Comparison of ENCODE assay signal across 2 worm cellular contexts in the genomic region with DNA sequence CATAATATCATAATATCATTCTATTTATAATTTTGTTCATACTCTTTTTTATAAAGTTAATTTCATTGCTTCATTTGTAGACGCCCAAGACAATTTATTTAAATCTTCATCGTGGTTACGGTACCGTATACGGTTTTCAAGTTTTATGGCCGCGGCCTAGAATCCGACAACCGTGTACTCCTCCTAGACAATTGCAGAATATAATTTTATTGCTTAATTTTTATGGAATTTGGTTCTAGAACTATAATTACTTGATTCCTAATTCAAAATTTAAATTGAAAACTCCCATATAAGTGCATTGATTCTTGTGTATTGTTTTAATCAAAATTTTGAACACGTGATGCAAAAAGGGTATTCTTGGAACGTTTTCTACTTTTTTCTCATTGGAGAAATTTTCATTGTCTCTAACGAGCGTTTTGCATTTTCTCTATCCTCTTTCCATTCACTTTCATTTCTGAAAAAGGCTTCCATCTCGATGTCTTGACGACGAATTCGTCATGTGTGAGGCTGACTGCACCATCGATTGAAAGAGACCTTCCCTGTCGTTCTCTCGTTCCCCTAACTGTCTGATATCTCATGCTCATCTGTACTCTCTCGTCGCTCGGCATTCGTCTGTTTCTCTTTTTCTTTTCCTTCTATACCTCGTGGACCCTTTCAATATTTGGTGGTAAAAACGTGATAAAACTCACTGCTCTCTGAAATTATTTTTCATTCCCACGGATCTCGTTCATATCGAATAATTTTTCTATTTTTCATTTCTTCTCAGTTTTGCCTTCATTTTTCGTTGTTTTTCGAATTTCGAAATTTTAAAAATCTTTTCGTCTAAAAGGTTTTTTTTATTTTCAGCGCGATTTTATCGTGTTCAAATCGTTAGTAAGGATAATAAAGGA.
A peak's percentile ranks its signal among the peaks of the same experiment; 100 is the strongest.
TF ChIP-seq lines count a peak whose summit lies in the region.

A gene (plus strand): TSS at position 840 of the 890 bp plus-strand sequence.

TF ChIP-seq in whole organism, L1 larva, 84 proteins besides CTCF, POLR2A, EP300 and RAD21 (continued from another document):
- TF ChIP-seq Y116A8C.19 (tag; optimal IDR thresholded peaks at IDR 0.05; lab: Kevin White, UChicago; ENCODE audit: borderline replicate concordance) = no peak
- TF ChIP-seq lin-13 (GFP tag; optimal IDR thresholded peaks at IDR 0.05; lab: Kevin White, UChicago) = no peak
- TF ChIP-seq nhr-71 (tag; optimal IDR thresholded peaks at IDR 0.05; lab: Kevin White, UChicago) = peak; percentile 55
- no peak for TF ChIP-seq fkh-8 (tag; optimal IDR thresholded peaks at IDR 0.05; lab: Kevin White, UChicago)
- TF ChIP-seq zip-4 (GFP tag; optimal IDR thresholded peaks at IDR 0.05; lab: Kevin White, UChicago) = no peak
- no peak for TF ChIP-seq pag-3 (tag; optimal IDR thresholded peaks at IDR 0.05; lab: Kevin White, UChicago; ENCODE audit: borderline replicate concordance, insufficient read depth)
- no peak for TF ChIP-seq nhr-11 (tag; optimal IDR thresholded peaks at IDR 0.05; lab: Kevin White, UChicago)
- peak; percentile 43 for TF ChIP-seq nhr-47 (tag; optimal IDR thresholded peaks at IDR 0.05; lab: Kevin White, UChicago)
- no peak for TF ChIP-seq nhr-90 (tag; optimal IDR thresholded peaks at IDR 0.05; lab: Kevin White, UChicago; ENCODE audit: poor library complexity)
- TF ChIP-seq aha-1 (tag; optimal IDR thresholded peaks at IDR 0.05; lab: Kevin White, UChicago) = no peak
- TF ChIP-seq nhr-237 (tag; optimal IDR thresholded peaks at IDR 0.05; lab: Kevin White, UChicago) = no peak
- TF ChIP-seq aly-2 (tag; optimal IDR thresholded peaks at IDR 0.05; lab: Kevin White, UChicago) = no peak
- TF ChIP-seq nhr-77 (tag; optimal IDR thresholded peaks at IDR 0.05; lab: Kevin White, UChicago) = no peak
- no peak for TF ChIP-seq skn-1 (tag; optimal IDR thresholded peaks at IDR 0.05; lab: Kevin White, UChicago)
- TF ChIP-seq unc-62 (GFP tag; optimal IDR thresholded peaks at IDR 0.05; lab: Kevin White, UChicago) = no peak
- peak; percentile 52 for TF ChIP-seq blmp-1 (tag; optimal IDR thresholded peaks at IDR 0.05; lab: Kevin White, UChicago)
- TF ChIP-seq nhr-85 (tag; lab: Kevin White, UChicago) = peak; percentile 79
- no peak for TF ChIP-seq hlh-17 (GFP tag; optimal IDR thresholded peaks at IDR 0.05; lab: Kevin White, UChicago; ENCODE audit: borderline replicate concordance)
- peak; percentile 61 for TF ChIP-seq mep-1 (tag; optimal IDR thresholded peaks at IDR 0.05; lab: Kevin White, UChicago)
- TF ChIP-seq alr-1 (tag; optimal IDR thresholded peaks at IDR 0.05; lab: Kevin White, UChicago; ENCODE audit: borderline replicate concordance) = no peak
- TF ChIP-seq pax-3 (tag; optimal IDR thresholded peaks at IDR 0.05; lab: Kevin White, UChicago) = peak; percentile 26
- TF ChIP-seq sup-37 (GFP tag; optimal IDR thresholded peaks at IDR 0.05; lab: Kevin White, UChicago) = no peak
- no peak for TF ChIP-seq unc-130 (tag; optimal IDR thresholded peaks at IDR 0.05; lab: Kevin White, UChicago)
- TF ChIP-seq ztf-11 (tag; optimal IDR thresholded peaks at IDR 0.05; lab: Kevin White, UChicago) = no peak
- TF ChIP-seq zag-1 (tag; optimal IDR thresholded peaks at IDR 0.05; lab: Kevin White, UChicago) = no peak
- TF ChIP-seq ets-5 (GFP tag; IDR thresholded peaks at IDR 0.05; lab: Robert Waterston, UW) = no peak
- no peak for TF ChIP-seq ceh-8 (GFP tag; optimal IDR thresholded peaks at IDR 0.05; lab: Kevin White, UChicago)
- no peak for TF ChIP-seq sox-4 (tag; optimal IDR thresholded peaks at IDR 0.05; lab: Kevin White, UChicago)
- TF ChIP-seq efl-3 (GFP tag; optimal IDR thresholded peaks at IDR 0.05; lab: Kevin White, UChicago) = no peak
- TF ChIP-seq rnt-1 (tag; optimal IDR thresholded peaks at IDR 0.05; lab: Kevin White, UChicago) = peak; percentile 78
- TF ChIP-seq xbp-1 (tag; optimal IDR thresholded peaks at IDR 0.05; lab: Kevin White, UChicago) = peak; percentile 26
- no peak for TF ChIP-seq tlp-1 (tag; optimal IDR thresholded peaks at IDR 0.05; lab: Kevin White, UChicago)
- TF ChIP-seq lin-39 (tag; optimal IDR thresholded peaks at IDR 0.05; lab: Kevin White, UChicago) = no peak
- peak; percentile 62 to 78 for TF ChIP-seq efl-1 (optimal IDR thresholded peaks at IDR 0.05; lab: Kevin White, UChicago)
- peak; percentile 22 to 72 for TF ChIP-seq efl-1 (GFP tag; optimal IDR thresholded peaks at IDR 0.05 in 1 of 2; lab: Kevin White, UChicago)
- peak; percentile 21 for TF ChIP-seq dsc-1 (tag; optimal IDR thresholded peaks at IDR 0.05; lab: Kevin White, UChicago)
- TF ChIP-seq hpl-2 (GFP tag; optimal IDR thresholded peaks at IDR 0.05; lab: Kevin White, UChicago) = no peak
- TF ChIP-seq fkh-10 (GFP tag; optimal IDR thresholded peaks at IDR 0.05; lab: Kevin White, UChicago) = no peak
- peak; percentile 16 to 68 for TF ChIP-seq lin-35 (GFP tag; optimal IDR thresholded peaks at IDR 0.05; lab: Kevin White, UChicago)
- no peak for TF ChIP-seq ces-1 (GFP tag; optimal IDR thresholded peaks at IDR 0.05; lab: Kevin White, UChicago)
- TF ChIP-seq lir-3 (tag; optimal IDR thresholded peaks at IDR 0.05; lab: Kevin White, UChicago; ENCODE audit: poor library complexity) = peak; percentile 71
- TF ChIP-seq vab-15 (tag; optimal IDR thresholded peaks at IDR 0.05; lab: Kevin White, UChicago) = no peak
- no peak for TF ChIP-seq nhr-20 (tag; optimal IDR thresholded peaks at IDR 0.05; lab: Kevin White, UChicago)
- TF ChIP-seq grh-1 (GFP tag; IDR thresholded peaks at IDR 0.05; lab: Robert Waterston, UW) = no peak
- TF ChIP-seq nhr-19 (GFP tag; conservative IDR thresholded peaks at IDR 0.05; lab: Robert Waterston, UW) = no peak
- TF ChIP-seq lin-15B (tag; optimal IDR thresholded peaks at IDR 0.05; lab: Kevin White, UChicago) = no peak
- TF ChIP-seq ceh-88 (GFP tag; IDR thresholded peaks at IDR 0.05; lab: Robert Waterston, UW) = no peak
- no peak for TF ChIP-seq nhr-76 (tag; optimal IDR thresholded peaks at IDR 0.05; lab: Kevin White, UChicago)
- TF ChIP-seq pqm-1 (tag; optimal IDR thresholded peaks at IDR 0.05; lab: Kevin White, UChicago) = no peak
- peak; percentile 45 for TF ChIP-seq fkh-4 (tag; optimal IDR thresholded peaks at IDR 0.05; lab: Kevin White, UChicago; ENCODE audit: borderline replicate concordance)
- no peak for TF ChIP-seq sptf-1 (tag; optimal IDR thresholded peaks at IDR 0.05; lab: Kevin White, UChicago)
- TF ChIP-seq elt-3 (tag; optimal IDR thresholded peaks at IDR 0.05; lab: Kevin White, UChicago) = no peak
- no peak for TF ChIP-seq nhr-28 (tag; optimal IDR thresholded peaks at IDR 0.05; lab: Kevin White, UChicago)
- no peak for TF ChIP-seq unc-86 (tag; optimal IDR thresholded peaks at IDR 0.05; lab: Kevin White, UChicago)
- no peak for TF ChIP-seq snpc-4 (tag; optimal IDR thresholded peaks at IDR 0.05; lab: Kevin White, UChicago)

TF ChIP-seq in whole organism, L2 larva, 48 proteins besides CTCF, POLR2A, EP300 and RAD21 (continued from another document):
- TF ChIP-seq zag-1 (tag; optimal IDR thresholded peaks at IDR 0.05; lab: Kevin White, UChicago) (no peak), lin-13 (GFP tag; optimal IDR thresholded peaks at IDR 0.05; lab: Kevin White, UChicago) (no peak), unc-62 (GFP tag; optimal IDR thresholded peaks at IDR 0.05; lab: Kevin White, UChicago) (no peak), ztf-11 (tag; optimal IDR thresholded peaks at IDR 0.05; lab: Kevin White, UChicago) (no peak), nhr-21 (tag; optimal IDR thresholded peaks at IDR 0.05; lab: Kevin White, UChicago) (no peak), nhr-237 (tag; optimal IDR thresholded peaks at IDR 0.05; lab: Kevin White, UChicago) (no peak), ztf-1 (GFP tag; conservative IDR thresholded peaks at IDR 0.05; lab: Robert Waterston, UW) (no peak), nhr-11 (tag; optimal IDR thresholded peaks at IDR 0.05; lab: Kevin White, UChicago) (no peak), C34F6.9 (tag; optimal IDR thresholded peaks at IDR 0.05; lab: Kevin White, UChicago) (peak; percentile 50), elt-3 (tag; optimal IDR thresholded peaks at IDR 0.05; lab: Kevin White, UChicago) (no peak), dmd-4 (tag; optimal IDR thresholded peaks at IDR 0.05; lab: Kevin White, UChicago) (no peak), mdl-1 (tag; optimal IDR thresholded peaks at IDR 0.05; lab: Kevin White, UChicago) (peak in 1 of 2 experiments; percentile 27), ZK546.5 (tag; optimal IDR thresholded peaks at IDR 0.05; lab: Kevin White, UChicago) (no peak), aly-2 (tag; optimal IDR thresholded peaks at IDR 0.05; lab: Kevin White, UChicago) (no peak), ama-1 (optimal IDR thresholded peaks at IDR 0.05; lab: Kevin White, UChicago) (no peak)
